Worm (Caenorhabditis elegans) whole organism, L3 larva: ENCODE data around the gene F07B10.4.

Experiments used
- R02D3.7 ChIP-seq: fragments of 150-350 bp; optimal IDR thresholded peaks from 2 replicates; lab custom pipeline; 2014; ENCODE audit warnings: missing biosample characterization, missing genetic modification characterization
- ZK546.5 ChIP-seq: sonication (generic microtip); optimal IDR thresholded peaks from 2 replicates; lab custom pipeline; 2017; ENCODE audit warnings: missing biosample characterization, missing genetic modification characterization
- aly-2 ChIP-seq: fragments of 150-350 bp; optimal IDR thresholded peaks from 2 replicates; lab custom pipeline; 2014; ENCODE audit warnings: missing biosample characterization, missing genetic modification characterization
- ama-1 ChIP-seq: fragments of 150-350 bp; optimal IDR thresholded peaks from 2 replicates; lab custom pipeline; 2018
- ceh-16 ChIP-seq: sonication (generic microtip); optimal IDR thresholded peaks from 2 replicates; lab custom pipeline; 2017; ENCODE audit warnings: missing biosample characterization, missing genetic modification characterization
- ceh-28 ChIP-seq: fragments of 150-350 bp; optimal IDR thresholded peaks from 2 replicates; lab custom pipeline; 2014; ENCODE audit warnings: missing biosample characterization, missing genetic modification reagents, missing genetic modification characterization
- ceh-82 ChIP-seq: fragments of 150-350 bp; optimal IDR thresholded peaks from 2 replicates; lab custom pipeline; 2014; ENCODE audit warnings: missing biosample characterization, missing genetic modification characterization
- egl-27 ChIP-seq: sonication (generic microtip); optimal IDR thresholded peaks from 4 replicates; lab custom pipeline; 2017; ENCODE audit warnings: missing biosample characterization, missing genetic modification reagents, missing genetic modification characterization
- elt-3 ChIP-seq, 3 experiments: fragments of 150-350 bp in 1 of 3; sonication (generic microtip) in 2 of 3; optimal IDR thresholded peaks; 2 replicates in 2 of 3; 4 replicates in 1 of 3; lab custom pipeline; 2014 to 2017; ENCODE audit warnings: missing biosample characterization in 3 of 3, missing genetic modification characterization in 3 of 3
- fkh-10 ChIP-seq: sonication (generic microtip); optimal IDR thresholded peaks from 2 replicates; lab custom pipeline; 2017; ENCODE audit warnings: missing biosample characterization, missing genetic modification reagents, missing genetic modification characterization
- fkh-2 ChIP-seq: fragments of 150-350 bp; optimal IDR thresholded peaks from 2 replicates; lab custom pipeline; 2014; ENCODE audit warnings: missing biosample characterization, missing genetic modification reagents, missing genetic modification characterization
- fos-1 ChIP-seq: fragments of 150-350 bp; optimal IDR thresholded peaks from 2 replicates; lab custom pipeline; 2014; ENCODE audit warnings: missing biosample characterization, missing genetic modification characterization
- hmg-11 ChIP-seq: sonication (generic microtip); optimal IDR thresholded peaks from 2 replicates; lab custom pipeline; 2016; ENCODE audit warnings: missing genetic modification characterization, missing compliant biosample characterization
- jun-1 ChIP-seq: fragments of 150-350 bp; optimal IDR thresholded peaks from 2 replicates; lab custom pipeline; 2014; ENCODE audit warnings: missing biosample characterization, missing genetic modification reagents, missing genetic modification characterization
- lin-15B ChIP-seq: fragments of 150-350 bp; optimal IDR thresholded peaks from 2 replicates; lab custom pipeline; 2014; ENCODE audit warnings: missing biosample characterization, missing genetic modification characterization
- lin-39 ChIP-seq: fragments of 150-350 bp; optimal IDR thresholded peaks from 2 replicates; lab custom pipeline; 2018; ENCODE audit warnings: missing biosample characterization, missing genetic modification reagents, missing genetic modification characterization
- lsy-12 ChIP-seq: sonication (generic microtip); optimal IDR thresholded peaks from 2 replicates; lab custom pipeline; 2016; ENCODE audit warnings: mild to moderate bottlenecking, missing genetic modification characterization, missing compliant biosample characterization
- mml-1 ChIP-seq: fragments of 150-350 bp; sonication (generic microtip); optimal IDR thresholded peaks from 3 replicates; lab custom pipeline; 2014; ENCODE audit warnings: missing biosample characterization, missing genetic modification characterization
- nhr-11 ChIP-seq: fragments of 150-350 bp; optimal IDR thresholded peaks from 2 replicates; lab custom pipeline; 2014; ENCODE audit warnings: missing biosample characterization, missing genetic modification characterization
- nhr-12 ChIP-seq: fragments of 150-350 bp; optimal IDR thresholded peaks from 2 replicates; lab custom pipeline; 2014; ENCODE audit warnings: missing biosample characterization, missing genetic modification characterization
- nhr-23 ChIP-seq: fragments of 150-350 bp; optimal IDR thresholded peaks from 2 replicates; lab custom pipeline; 2014; ENCODE audit warnings: missing biosample characterization, missing genetic modification reagents, missing genetic modification characterization
- nhr-237 ChIP-seq: fragments of 150-350 bp; optimal IDR thresholded peaks from 2 replicates; lab custom pipeline; 2014; ENCODE audit warnings: missing biosample characterization, missing genetic modification characterization
- nhr-25 ChIP-seq: sonication (generic microtip); optimal IDR thresholded peaks from 2 replicates; lab custom pipeline; 2017; ENCODE audit warnings: missing biosample characterization, missing genetic modification characterization
- nhr-28 ChIP-seq: fragments of 150-350 bp; optimal IDR thresholded peaks from 2 replicates; lab custom pipeline; 2014; ENCODE audit warnings: missing biosample characterization, missing genetic modification characterization
- nhr-67 ChIP-seq: fragments of 150-350 bp; optimal IDR thresholded peaks from 2 replicates; lab custom pipeline; 2014; ENCODE audit warnings: missing biosample characterization, missing genetic modification characterization
- nhr-76 ChIP-seq: fragments of 150-350 bp; sonication (generic microtip); optimal IDR thresholded peaks from 5 replicates; lab custom pipeline; 2014; ENCODE audit warnings: missing biosample characterization, missing genetic modification characterization
- pha-4 ChIP-seq: fragments of 150-350 bp; optimal IDR thresholded peaks from 2 replicates; lab custom pipeline; 2014; ENCODE audit warnings: missing biosample characterization, missing genetic modification reagents, missing genetic modification characterization
- sea-2 ChIP-seq: fragments of 150-350 bp; sonication (generic microtip); optimal IDR thresholded peaks from 4 replicates; lab custom pipeline; 2014; ENCODE audit warnings: missing biosample characterization, missing genetic modification reagents, missing genetic modification characterization
- skn-1 ChIP-seq: fragments of 150-350 bp; optimal IDR thresholded peaks from 2 replicates; lab custom pipeline; 2014; ENCODE audit warnings: missing biosample characterization, missing genetic modification characterization
- snpc-4 ChIP-seq: fragments of 150-350 bp; optimal IDR thresholded peaks from 2 replicates; lab custom pipeline; 2014; ENCODE audit warnings: missing biosample characterization, missing genetic modification characterization
- tbx-2 ChIP-seq: sonication (generic microtip); optimal IDR thresholded peaks from 2 replicates; lab custom pipeline; 2016; ENCODE audit warnings: mild to moderate bottlenecking, missing genetic modification characterization, missing compliant biosample characterization
- unc-39 ChIP-seq: sonication (generic microtip); optimal IDR thresholded peaks from 4 replicates; lab custom pipeline; 2017; ENCODE audit warnings: missing biosample characterization, missing genetic modification characterization
- unc-62 ChIP-seq: fragments of 150-350 bp; sonication (generic microtip); optimal IDR thresholded peaks from 4 replicates; lab custom pipeline; 2014; ENCODE audit warnings: missing biosample characterization, missing genetic modification reagents, missing genetic modification characterization
- zag-1 ChIP-seq: fragments of 150-350 bp; optimal IDR thresholded peaks from 2 replicates; lab custom pipeline; 2014; ENCODE audit warnings: missing biosample characterization, missing genetic modification characterization
- ztf-11 ChIP-seq: fragments of 150-350 bp; optimal IDR thresholded peaks from 2 replicates; lab custom pipeline; 2014; ENCODE audit warnings: missing biosample characterization, missing genetic modification characterization
- ztf-4 ChIP-seq: fragments of 150-350 bp; optimal IDR thresholded peaks from 2 replicates; lab custom pipeline; 2014; ENCODE audit warnings: missing biosample characterization, missing genetic modification characterization

Gene F07B10.4

DNA sequence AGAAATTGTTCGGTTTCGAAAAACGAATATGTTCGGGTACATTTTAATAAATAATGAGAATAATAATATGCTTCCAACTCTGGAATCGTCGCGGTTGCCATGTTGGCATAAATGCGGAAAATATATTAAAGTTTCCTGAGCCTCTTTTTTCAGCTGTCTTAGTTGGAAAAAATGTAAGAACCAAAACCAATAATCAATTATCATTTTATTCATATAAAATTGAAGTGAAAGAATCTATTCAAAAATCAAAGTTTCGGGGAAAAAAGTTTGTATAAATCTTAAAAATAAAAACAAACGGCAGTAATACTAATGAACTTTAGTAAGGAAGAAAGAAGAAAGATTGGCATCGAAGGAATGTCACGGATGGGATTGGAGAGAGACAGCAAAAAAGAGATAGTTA is 42.0 kb upstream of the F07B10.4 start, which contains the start of gene srh-45:
Gene srh-45, minus strand, starts transcription at position 101 of the 400 bp plus-strand sequence.
- TF ChIP-seq nhr-11 (no peak), nhr-28 (tag; lab: Kevin White, UChicago) (no peak), nhr-67 (no peak), hmg-11 (tag; lab: Kevin White, UChicago) (no peak), fos-1 (tag; lab: Kevin White, UChicago) (no peak), fkh-2 (tag; lab: Kevin White, UChicago) (no peak), nhr-12 (tag; lab: Kevin White, UChicago) (no peak), elt-3 (tag; optimal IDR thresholded peaks at IDR 0.05; lab: Kevin White, UChicago) (no peak), lin-39 (no peak), unc-62 (GFP tag; lab: Kevin White, UChicago) (no peak), lsy-12 (no peak), ztf-11 (no peak), fkh-10 (no peak), ama-1 (no peak), ceh-28 (tag; lab: Kevin White, UChicago) (no peak), nhr-23 (tag; lab: Kevin White, UChicago) (no peak)

ce11 chrV:11304200-11304599 is 41.3 kb upstream of the F07B10.4 start:
- no peak for TF ChIP-seq tbx-2 (tag; lab: Kevin White, UChicago)
- no peak for TF ChIP-seq mml-1 (tag; lab: Kevin White, UChicago)
- no peak for TF ChIP-seq ztf-4 (tag; lab: Kevin White, UChicago)
- no peak for TF ChIP-seq snpc-4 (tag; lab: Kevin White, UChicago)
- no peak for TF ChIP-seq nhr-23 (tag; lab: Kevin White, UChicago)
- TF ChIP-seq hmg-11 (tag; lab: Kevin White, UChicago), result no peak
- TF ChIP-seq ceh-82, result no peak
- no peak for TF ChIP-seq sea-2 (GFP tag; lab: Kevin White, UChicago)
- no peak for TF ChIP-seq pha-4 (tag; lab: Kevin White, UChicago)
- no peak for TF ChIP-seq ama-1
- TF ChIP-seq ZK546.5 (tag; lab: Kevin White, UChicago), result no peak
- TF ChIP-seq jun-1 (tag; lab: Kevin White, UChicago), result no peak
- no peak for TF ChIP-seq aly-2 (tag; lab: Kevin White, UChicago)
- TF ChIP-seq zag-1, result no peak
- no peak for TF ChIP-seq nhr-25 (tag; lab: Kevin White, UChicago)
- no peak for TF ChIP-seq egl-27 (tag; lab: Kevin White, UChicago)

DNA sequence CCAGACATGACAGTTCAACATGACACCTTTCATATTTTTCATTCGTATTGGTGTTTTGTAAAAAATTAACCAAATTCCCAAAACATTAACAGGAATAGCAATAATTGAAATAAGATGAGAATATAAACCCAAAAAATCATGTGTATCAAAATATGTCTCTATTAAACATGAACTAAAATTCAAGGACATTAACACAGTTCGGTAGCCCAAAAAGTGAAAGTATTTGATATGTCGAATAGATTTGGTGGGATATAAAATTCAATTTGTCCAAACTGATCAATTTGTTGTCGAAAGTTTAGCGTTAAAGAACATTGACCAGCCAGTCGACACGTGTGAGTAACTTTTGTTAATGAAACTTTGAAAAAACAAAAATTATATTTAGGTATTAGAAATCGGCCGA is 39.8 kb upstream of the F07B10.4 start, which contains the start of gene srh-46:
Gene srh-46, minus strand, starts transcription at position 189 of the 400 bp plus-strand sequence.
- no peak for TF ChIP-seq ztf-11

DNA sequence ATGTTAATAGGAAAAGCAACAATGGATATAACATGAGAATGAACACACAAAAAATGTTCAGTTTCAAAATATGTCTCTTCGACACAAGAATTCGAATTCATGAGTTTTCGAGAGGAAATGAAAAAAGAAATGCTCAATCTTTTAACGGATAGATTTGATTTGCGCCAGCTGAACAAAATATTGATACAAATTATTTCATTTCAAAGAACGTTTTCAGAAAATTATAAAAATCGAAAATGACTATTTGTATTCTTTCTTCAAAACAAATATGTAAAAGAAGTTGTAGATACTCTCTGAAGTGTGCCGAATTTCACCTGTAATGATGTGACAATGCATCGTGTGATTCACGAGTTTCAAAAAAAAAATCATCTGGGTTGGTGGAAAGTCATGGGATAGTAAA is 37.6 kb upstream of the F07B10.4 start, which contains the start of gene srh-47:
Gene srh-47, minus strand, starts transcription at position 101 of the 400 bp plus-strand sequence.
- TF ChIP-seq nhr-76 (tag; lab: Kevin White, UChicago) (no peak), nhr-25 (tag; lab: Kevin White, UChicago) (no peak), ztf-11 (no peak)

DNA sequence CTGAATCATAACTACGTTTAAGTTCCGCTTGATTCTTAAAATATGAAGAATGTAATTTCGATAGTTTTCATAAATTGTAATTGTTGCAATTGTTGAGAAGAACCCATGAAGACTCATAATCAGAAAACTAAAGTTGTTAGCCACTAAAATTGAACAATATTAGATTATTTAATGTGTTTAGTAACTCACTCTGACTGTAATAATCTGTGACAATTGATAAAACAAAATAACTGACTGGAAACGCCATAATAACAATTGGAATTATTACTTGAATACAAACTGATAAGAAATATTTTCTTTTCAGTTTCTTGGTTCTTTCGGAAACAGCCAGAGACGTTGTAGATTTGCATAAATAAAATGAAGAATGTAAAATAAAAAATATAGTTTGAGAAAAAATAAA is 36.5 kb upstream of the F07B10.4 start:
- no peak for TF ChIP-seq nhr-23 (tag; lab: Kevin White, UChicago)
- TF ChIP-seq ceh-28 (tag; lab: Kevin White, UChicago), result no peak
- TF ChIP-seq ztf-4 (tag; lab: Kevin White, UChicago), result no peak
- no peak for TF ChIP-seq hmg-11 (tag; lab: Kevin White, UChicago)
- TF ChIP-seq fos-1 (tag; lab: Kevin White, UChicago), result no peak
- no peak for TF ChIP-seq ama-1
- no peak for TF ChIP-seq unc-39 (tag; lab: Kevin White, UChicago)
- no peak for TF ChIP-seq R02D3.7 (tag; lab: Kevin White, UChicago)
- TF ChIP-seq skn-1 (tag; lab: Kevin White, UChicago), result no peak
- TF ChIP-seq nhr-237, result no peak
- TF ChIP-seq nhr-25 (tag; lab: Kevin White, UChicago), result no peak
- no peak for TF ChIP-seq fkh-10
- TF ChIP-seq ceh-16 (tag; lab: Kevin White, UChicago), result no peak
- no peak for TF ChIP-seq lin-15B (tag; lab: Kevin White, UChicago)
- no peak for TF ChIP-seq ztf-11
